Fruit fly (Drosophila melanogaster) whole organism, wandering third instar larva: ENCODE measurements around the gene CG18809.

Experiments used
- Abd-B ChIP-seq: fragments of >200 bp; optimal IDR thresholded peaks from 2 replicates; lab custom pipeline; 2017; ENCODE audit warnings: missing biosample characterization, missing genetic modification characterization
- CG32264 ChIP-seq: fragments of 200-800 bp; sonication (Bioruptor generic); optimal IDR thresholded peaks from 2 replicates; lab custom pipeline; 2016; ENCODE audit warnings: missing biosample characterization, missing genetic modification characterization
- CG9705 ChIP-seq: fragments of 200-800 bp; sonication (Bioruptor generic); optimal IDR thresholded peaks from 2 replicates; lab custom pipeline; 2018; ENCODE audit warnings: missing biosample characterization, mild to moderate bottlenecking, missing genetic modification characterization
- CrebA ChIP-seq: fragments of 200-800 bp; sonication (Bioruptor generic); optimal IDR thresholded peaks from 2 replicates; lab custom pipeline; 2016; ENCODE audit warnings: missing biosample characterization, mild to moderate bottlenecking, missing genetic modification characterization, borderline replicate concordance
- Dfd ChIP-seq: fragments of >200 bp; optimal IDR thresholded peaks from 2 replicates; lab custom pipeline; 2017; ENCODE audit warnings: missing biosample characterization, missing genetic modification characterization
- Dif ChIP-seq: fragments of 200-275, 200-300 bp; sonication (Bioruptor generic); optimal IDR thresholded peaks from 2 replicates; lab custom pipeline; 2018; ENCODE audit warnings: missing biosample characterization, missing genetic modification characterization; ENCODE audit not compliant: partially characterized antibody
- GATAd ChIP-seq: sonication (Bioruptor generic); optimal IDR thresholded peaks from 2 replicates; lab custom pipeline; 2016; ENCODE audit warnings: missing biosample characterization, missing genetic modification characterization
- HLH106 ChIP-seq: fragments of 200-800 bp; optimal IDR thresholded peaks from 3 replicates; lab custom pipeline; 2019; ENCODE audit warnings: missing biosample characterization, mild to moderate bottlenecking, missing genetic modification characterization, moderate library complexity
- Hnf4 ChIP-seq: fragments of 200-800 bp; sonication (Bioruptor generic); optimal IDR thresholded peaks from 2 replicates; lab custom pipeline; 2016; ENCODE audit warnings: missing biosample characterization, mild to moderate bottlenecking, missing genetic modification characterization
- Hr78 ChIP-seq: fragments of >200 bp; optimal IDR thresholded peaks from 2 replicates; lab custom pipeline; 2017; ENCODE audit warnings: missing biosample characterization, missing genetic modification characterization
- Hr83 ChIP-seq: fragments of 200-300 bp; sonication (Bioruptor generic); optimal IDR thresholded peaks from 2 replicates; lab custom pipeline; 2016; ENCODE audit warnings: missing biosample characterization, mild to moderate bottlenecking, missing genetic modification characterization, moderate library complexity; ENCODE audit not compliant: poor library complexity, severe bottlenecking
- Mio ChIP-seq: sonication (Bioruptor generic); optimal IDR thresholded peaks from 2 replicates; lab custom pipeline; 2016; ENCODE audit warnings: missing biosample characterization, missing genetic modification characterization
- Myc ChIP-seq: fragments of >200 bp; optimal IDR thresholded peaks from 2 replicates; lab custom pipeline; 2017
- OdsH ChIP-seq: fragments of 200-800 bp; sonication (Bioruptor generic); optimal IDR thresholded peaks from 2 replicates; lab custom pipeline; 2016; ENCODE audit warnings: missing biosample characterization, mild to moderate bottlenecking, missing genetic modification characterization
- Rel ChIP-seq, 2 experiments: fragments of 200-800 bp; sonication (Bioruptor generic) in 1 of 2; optimal IDR thresholded peaks; 2 replicates in 1 of 2; 3 replicates in 1 of 2; lab custom pipeline; 2016 to 2019; ENCODE audit warnings: mild to moderate bottlenecking in 2 of 2, missing biosample characterization in 2 of 2, missing genetic modification characterization in 2 of 2, moderate library complexity in 1 of 2
- Sp1 ChIP-seq: fragments of 200-800 bp; sonication (Bioruptor generic); optimal IDR thresholded peaks from 3 replicates; lab custom pipeline; 2019; ENCODE audit warnings: missing biosample characterization, mild to moderate bottlenecking, missing genetic modification characterization, moderate library complexity
- Vsx2 ChIP-seq: fragments of 200-300, 225-300 bp; sonication (Bioruptor generic); optimal IDR thresholded peaks from 2 replicates; lab custom pipeline; 2018; ENCODE audit warnings: missing biosample characterization, missing genetic modification characterization; ENCODE audit not compliant: partially characterized antibody
- br ChIP-seq: fragments of 200-800 bp; sonication (Bioruptor generic); optimal IDR thresholded peaks from 2 replicates; lab custom pipeline; 2016; ENCODE audit warnings: missing biosample characterization, missing genetic modification characterization
- dl ChIP-seq, 2 experiments: fragments of 175-275, 200-275 bp in 1 of 2; fragments of 200-275 bp in 1 of 2; sonication (Bioruptor generic); optimal IDR thresholded peaks; lab custom pipeline; 2018; ENCODE audit warnings: mild to moderate bottlenecking in 2 of 2, missing biosample characterization in 2 of 2, missing genetic modification characterization in 2 of 2, moderate library complexity in 2 of 2; ENCODE audit not compliant: partially characterized antibody in 2 of 2, insufficient read depth in 1 of 2
- ey ChIP-seq: fragments of 200-800 bp; sonication (Bioruptor generic); optimal IDR thresholded peaks from 2 replicates; lab custom pipeline; 2016; ENCODE audit warnings: missing biosample characterization, missing genetic modification characterization
- foxo ChIP-seq, 2 experiments: fragments of 200-800 bp; sonication (Bioruptor generic); optimal IDR thresholded peaks; 2 replicates in 1 of 2; 3 replicates in 1 of 2; lab custom pipeline; 2016 to 2017; ENCODE audit warnings: missing biosample characterization in 2 of 2, missing genetic modification characterization in 2 of 2
- fru ChIP-seq: fragments of 200-800 bp; sonication (Bioruptor generic); optimal IDR thresholded peaks from 3 replicates; lab custom pipeline; 2016; ENCODE audit warnings: missing biosample characterization, mild to moderate bottlenecking, missing genetic modification characterization
- h ChIP-seq: fragments of 200-800 bp; sonication (Bioruptor generic); optimal IDR thresholded peaks from 3 replicates; lab custom pipeline; 2016; ENCODE audit warnings: missing biosample characterization, mild to moderate bottlenecking, missing genetic modification characterization
- lola ChIP-seq: fragments of >200 bp; optimal IDR thresholded peaks from 2 replicates; lab custom pipeline; 2017; ENCODE audit warnings: missing biosample characterization, missing genetic modification characterization
- pan ChIP-seq: fragments of >200 bp; optimal IDR thresholded peaks from 2 replicates; lab custom pipeline; 2017
- psq ChIP-seq: fragments of 200-800 bp; sonication (Bioruptor generic); optimal IDR thresholded peaks from 3 replicates; lab custom pipeline; 2017; ENCODE audit warnings: missing biosample characterization, mild to moderate bottlenecking, missing genetic modification characterization, moderate library complexity
- rgr ChIP-seq: fragments of 200-800 bp; sonication (Bioruptor generic); optimal IDR thresholded peaks from 3 replicates; lab custom pipeline; 2016; ENCODE audit warnings: missing biosample characterization, mild to moderate bottlenecking, missing genetic modification characterization
- tai ChIP-seq: sonication (Bioruptor generic); optimal IDR thresholded peaks from 2 replicates; lab custom pipeline; 2016; ENCODE audit warnings: missing biosample characterization, missing genetic modification characterization
- usp ChIP-seq: fragments of >200 bp; optimal IDR thresholded peaks from 2 replicates; lab custom pipeline; 2017; ENCODE audit warnings: missing biosample characterization, missing genetic modification characterization
- woc ChIP-seq: sonication (Bioruptor generic); optimal IDR thresholded peaks from 2 replicates; lab custom pipeline; 2016; ENCODE audit warnings: missing biosample characterization, mild to moderate bottlenecking, missing genetic modification characterization

CG18809 gene

dm6 chrX:19752344-19752743 lies 8.2 kb upstream of the CG18809 start:
- TF ChIP-seq h = no peak
- TF ChIP-seq pan = no peak
- TF ChIP-seq Myc = no peak
- no peak for TF ChIP-seq rgr (GFP tag; lab: Kevin White, UChicago)
- no peak for TF ChIP-seq Dfd
- TF ChIP-seq GATAd (GFP tag; lab: Kevin White, UChicago) = no peak
- no peak for TF ChIP-seq br (GFP tag; lab: Kevin White, UChicago)
- TF ChIP-seq dl (GFP tag; optimal IDR thresholded peaks at IDR 0.05; lab: Kevin White, UChicago; ENCODE audit: insufficient read depth in 1 of 2, partially characterized antibody in 2 of 2) = no peak
- no peak for TF ChIP-seq Mio
- TF ChIP-seq psq = no peak
- TF ChIP-seq Dif (GFP tag; lab: Kevin White, UChicago) = no peak
- no peak for TF ChIP-seq OdsH (GFP tag; lab: Kevin White, UChicago)
- TF ChIP-seq CG9705 (GFP tag; lab: Kevin White, UChicago) = no peak
- no peak for TF ChIP-seq Vsx2
- no peak for TF ChIP-seq tai (GFP tag; lab: Kevin White, UChicago)
- TF ChIP-seq Abd-B (GFP tag; lab: Kevin White, UChicago) = no peak
- TF ChIP-seq, all 38 proteins: peak for 0

dm6 chrX:19750626-19751149 lies 6.6 kb upstream of the CG18809 start, which contains the start of gene Abcd3:
Gene Abcd3, plus strand, starts transcription at chrX:19750770.
- TF ChIP-seq lola (GFP tag; lab: Kevin White, UChicago) = no peak
- TF ChIP-seq Sp1 (GFP tag; lab: Kevin White, UChicago) = peak; percentile 47
- TF ChIP-seq Rel (GFP tag; optimal IDR thresholded peaks at IDR 0.05; lab: Kevin White, UChicago) = no peak
- peak; percentile 15 for TF ChIP-seq Rel (tag; optimal IDR thresholded peaks at IDR 0.05; lab: Kevin White, UChicago)
- peak; percentile 88 for TF ChIP-seq Myc
- peak; percentile 34 for TF ChIP-seq fru (GFP tag; lab: Kevin White, UChicago)
- TF ChIP-seq Hnf4 (GFP tag; lab: Kevin White, UChicago) = no peak
- peak; percentile 9 for TF ChIP-seq HLH106
- peak; percentile 7 for TF ChIP-seq psq
- no peak for TF ChIP-seq Hr83 (GFP tag; lab: Kevin White, UChicago)
- no peak for TF ChIP-seq Hr78 (GFP tag; lab: Kevin White, UChicago)
- TF ChIP-seq Abd-B (GFP tag; lab: Kevin White, UChicago) = no peak
- no peak for TF ChIP-seq usp (GFP tag; lab: Kevin White, UChicago)
- peak; percentile 27 for TF ChIP-seq br (GFP tag; lab: Kevin White, UChicago)
- no peak for TF ChIP-seq ey (GFP tag; lab: Kevin White, UChicago)
- TF ChIP-seq woc (GFP tag; lab: Kevin White, UChicago) = peak; percentile 9
- TF ChIP-seq rgr (GFP tag; lab: Kevin White, UChicago) = peak; percentile 0
- TF ChIP-seq h = peak; percentile 28
- peak; percentile 22 for TF ChIP-seq OdsH (GFP tag; lab: Kevin White, UChicago)
- no peak for TF ChIP-seq CG32264 (GFP tag; lab: Kevin White, UChicago)

dm6 chrX:19748565-19748964 lies 4.4 kb upstream of the CG18809 start:
- no peak for TF ChIP-seq Vsx2
- TF ChIP-seq foxo (GFP tag; optimal IDR thresholded peaks at IDR 0.05; lab: Kevin White, UChicago) = peak in 1 of 2 experiments; percentile 31
- TF ChIP-seq, all 38 proteins: peak for 1

dm6 chrX:19748014-19748413 lies 3.9 kb upstream of the CG18809 start, which contains the start of gene Alr:
Gene Alr, plus strand, starts transcription at chrX:19748314.
- TF ChIP-seq Myc (no peak), CG9705 (GFP tag; lab: Kevin White, UChicago) (no peak), Vsx2 (no peak), fru (GFP tag; lab: Kevin White, UChicago) (no peak), GATAd (GFP tag; lab: Kevin White, UChicago) (no peak), foxo (GFP tag; optimal IDR thresholded peaks at IDR 0.05; lab: Kevin White, UChicago) (no peak), psq (no peak), rgr (GFP tag; lab: Kevin White, UChicago) (no peak), CrebA (GFP tag; lab: Kevin White, UChicago) (no peak), h (no peak)
- TF ChIP-seq, all 38 proteins: peak for 0
